Worm (Caenorhabditis elegans) whole organism, early embryonic: Measurements from ENCODE around the gene cutl-11.

Experiments used
- B0310.2 ChIP-seq: sonication (generic microtip); optimal IDR thresholded peaks from 2 replicates; lab custom pipeline; 2016; ENCODE audit warnings: mild to moderate bottlenecking, missing genetic modification characterization, missing compliant biosample characterization
- F13C5.2 ChIP-seq: sonication (generic microtip); optimal IDR thresholded peaks from 2 replicates; lab custom pipeline; 2017; ENCODE audit warnings: mild to moderate bottlenecking, missing genetic modification characterization, inconsistent platforms, missing compliant biosample characterization
- aly-1 ChIP-seq: sonication (generic microtip); optimal IDR thresholded peaks from 2 replicates; lab custom pipeline; 2016; ENCODE audit warnings: missing genetic modification characterization, missing compliant biosample characterization
- ama-1 ChIP-seq: fragments of 150-350 bp; optimal IDR thresholded peaks from 2 replicates; lab custom pipeline; 2014
- ceh-13 ChIP-seq: fragments of 200-800 bp; sonication (Bioruptor generic); optimal IDR thresholded peaks from 2 replicates; lab custom pipeline; 2018; ENCODE audit warnings: mild to moderate bottlenecking, missing genetic modification characterization, missing compliant biosample characterization
- ceh-36 ChIP-seq: sonication (generic microtip); optimal IDR thresholded peaks from 2 replicates; lab custom pipeline; 2016; ENCODE audit warnings: missing genetic modification characterization, inconsistent platforms, missing compliant biosample characterization
- ets-7 ChIP-seq: sonication (generic microtip); optimal IDR thresholded peaks from 2 replicates; lab custom pipeline; 2016; ENCODE audit warnings: missing genotype, missing genetic modification characterization, missing compliant biosample characterization
- flt-1 ChIP-seq: fragments of 200-800 bp; sonication (Bioruptor generic); IDR thresholded peaks from 2 replicates; pipeline ENCODE4 v1.3.6; 2022; ENCODE audit warnings: missing genetic modification characterization, missing compliant biosample characterization
- hmbx-1 ChIP-seq: sonication (generic microtip); optimal IDR thresholded peaks from 2 replicates; lab custom pipeline; 2016; ENCODE audit warnings: mild to moderate bottlenecking, missing genetic modification characterization, missing compliant biosample characterization
- hmg-4 ChIP-seq: fragments of 200-800 bp; sonication (Bioruptor generic); optimal IDR thresholded peaks from 2 replicates; lab custom pipeline; 2018; ENCODE audit warnings: mild to moderate bottlenecking, missing genetic modification characterization, missing compliant biosample characterization
- hnd-1 ChIP-seq: sonication (generic microtip); optimal IDR thresholded peaks from 2 replicates; lab custom pipeline; 2016; ENCODE audit warnings: missing genetic modification characterization, missing compliant biosample characterization
- pes-1 ChIP-seq: fragments of 200-800 bp; sonication (Bioruptor generic); IDR thresholded peaks from 2 replicates; pipeline ENCODE4 v1.3.6; 2022; ENCODE audit warnings: missing genetic modification reagents, missing genetic modification characterization, missing compliant biosample characterization
- scrt-1 ChIP-seq: fragments of 200-800 bp; sonication (Bioruptor generic); IDR thresholded peaks from 2 replicates; pipeline ENCODE4 v1.3.6; 2022; ENCODE audit warnings: missing genetic modification characterization, missing compliant biosample characterization
- sea-1 ChIP-seq: fragments of 200-800 bp; sonication (Bioruptor generic); conservative IDR thresholded peaks from 2 replicates; pipeline ENCODE4 v1.3.6; 2022; ENCODE audit warnings: missing genetic modification characterization, missing compliant biosample characterization
- tbx-11 ChIP-seq: fragments of 200-800 bp; sonication (Bioruptor generic); IDR thresholded peaks from 2 replicates; pipeline ENCODE4 v1.3.6; 2022; ENCODE audit warnings: missing genetic modification characterization, missing compliant biosample characterization
- tbx-37 ChIP-seq: fragments of 200-800 bp; sonication (Bioruptor generic); conservative IDR thresholded peaks from 2 replicates; pipeline ENCODE4 v1.3.6; 2022; ENCODE audit warnings: missing genetic modification reagents, missing genetic modification characterization, missing compliant biosample characterization
- tra-4 ChIP-seq: sonication (generic microtip); optimal IDR thresholded peaks from 2 replicates; lab custom pipeline; 2017; ENCODE audit warnings: missing genetic modification characterization, missing compliant biosample characterization

The cutl-11 gene

DNA sequence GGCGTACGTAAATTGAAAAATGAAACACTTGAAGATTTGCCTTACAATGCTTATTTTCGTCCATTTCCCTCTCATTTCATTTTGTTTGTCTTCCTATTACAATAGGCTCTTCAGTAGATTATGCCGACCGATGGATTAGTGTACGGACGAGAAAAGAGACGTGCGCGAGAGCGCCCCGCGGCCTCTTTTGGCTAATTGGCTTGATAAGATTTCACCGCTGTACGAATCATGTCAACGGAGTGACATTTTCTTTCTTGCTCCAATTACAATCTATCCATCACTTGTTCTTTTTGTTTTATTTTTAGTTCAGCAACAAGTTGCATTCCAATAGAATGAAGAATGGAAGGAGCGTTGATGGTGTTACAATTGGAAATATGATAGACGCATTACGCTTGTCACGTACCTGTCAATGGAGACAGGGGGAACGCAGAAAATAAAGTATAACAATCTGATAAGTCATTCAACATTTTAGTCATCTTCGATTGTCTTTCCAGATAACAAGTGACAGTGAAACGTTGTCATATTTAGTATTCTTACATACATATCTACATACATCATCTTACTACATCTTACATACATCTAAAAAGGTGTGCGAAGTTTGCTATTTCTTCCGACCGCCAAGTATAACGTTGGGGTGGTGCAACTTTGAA lies 42.4 kb downstream of the cutl-11 start:
- TF ChIP-seq sea-1 (GFP tag; lab: Robert Waterston, UW) (no peak), tbx-11 (GFP tag; lab: Robert Waterston, UW) (no peak), B0310.2 (tag; lab: Kevin White, UChicago) (no peak), ceh-13 (GFP tag; lab: Kevin White, UChicago) (no peak), ets-7 (tag; lab: Kevin White, UChicago) (no peak), hmg-4 (GFP tag; lab: Kevin White, UChicago) (no peak), flt-1 (GFP tag; lab: Robert Waterston, UW) (no peak), tbx-37 (GFP tag; lab: Robert Waterston, UW) (no peak), aly-1 (tag; lab: Kevin White, UChicago) (no peak), pes-1 (GFP tag; lab: Robert Waterston, UW) (no peak), hmbx-1 (no peak), scrt-1 (GFP tag; lab: Robert Waterston, UW) (no peak), ceh-36 (tag; lab: Kevin White, UChicago) (no peak), F13C5.2 (tag; lab: Kevin White, UChicago) (no peak), hnd-1 (tag; lab: Kevin White, UChicago) (no peak)

DNA sequence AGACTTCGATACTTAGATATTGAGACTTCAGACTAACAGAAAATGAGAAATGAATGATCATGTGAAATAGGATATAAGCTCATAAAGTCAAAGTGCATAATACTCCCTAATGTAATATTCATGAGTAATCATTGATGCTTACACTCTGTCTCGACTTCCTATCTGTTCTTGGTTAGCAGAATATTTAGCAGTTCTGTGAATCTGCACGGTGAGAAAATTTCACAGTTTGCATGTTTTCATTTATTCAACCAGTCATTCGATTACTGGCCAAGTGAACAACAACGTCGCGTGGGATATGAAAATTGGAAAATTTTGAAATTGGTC lies 43.2 kb downstream of the cutl-11 start:
- no peak for TF ChIP-seq flt-1 (GFP tag; lab: Robert Waterston, UW)
- no peak for TF ChIP-seq hmg-4 (GFP tag; lab: Kevin White, UChicago)
- no peak for TF ChIP-seq hmbx-1
- TF ChIP-seq ceh-13 (GFP tag; lab: Kevin White, UChicago) = no peak

DNA sequence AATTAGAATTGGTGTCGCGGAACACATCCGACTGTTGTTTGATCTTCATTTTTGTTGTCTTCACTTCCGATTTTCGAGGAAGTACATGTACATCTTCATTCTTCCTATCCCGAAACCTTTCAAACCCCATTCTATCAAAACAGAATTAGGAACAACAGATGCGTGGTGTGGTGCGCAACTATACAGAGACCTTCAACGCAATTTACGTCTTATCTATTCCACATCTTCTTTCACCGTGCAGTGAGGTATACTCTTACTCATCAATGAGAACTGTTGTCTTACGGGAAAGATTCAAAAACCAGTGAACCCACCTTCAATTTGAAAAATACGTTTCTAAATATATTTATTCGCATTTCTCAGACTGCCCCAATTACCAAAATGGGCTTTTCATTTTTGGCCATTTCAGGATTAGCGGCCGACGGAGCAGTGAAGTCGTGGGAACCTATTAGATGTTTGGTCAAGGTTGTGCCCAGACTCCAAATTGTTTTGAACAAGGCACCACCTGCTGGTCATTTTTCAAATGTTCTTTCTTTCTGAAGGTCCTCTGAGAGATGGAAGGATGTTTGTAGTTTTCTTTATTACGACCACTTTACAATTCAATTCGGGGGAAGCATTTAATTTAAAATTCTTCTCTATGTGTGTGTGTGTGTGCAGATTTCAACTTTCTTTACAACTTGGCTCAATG lies 43.7 kb downstream of the cutl-11 start:
- no peak for TF ChIP-seq hnd-1 (tag; lab: Kevin White, UChicago)
- no peak for TF ChIP-seq hmbx-1
- TF ChIP-seq hmg-4 (GFP tag; lab: Kevin White, UChicago) = no peak
- TF ChIP-seq scrt-1 (GFP tag; lab: Robert Waterston, UW) = no peak
- TF ChIP-seq pes-1 (GFP tag; lab: Robert Waterston, UW) = no peak
- no peak for TF ChIP-seq sea-1 (GFP tag; lab: Robert Waterston, UW)
- TF ChIP-seq B0310.2 (tag; lab: Kevin White, UChicago) = no peak
- TF ChIP-seq flt-1 (GFP tag; lab: Robert Waterston, UW) = no peak
- no peak for TF ChIP-seq ama-1 (lab: Kevin White, UChicago)
- TF ChIP-seq aly-1 (tag; lab: Kevin White, UChicago) = no peak
- TF ChIP-seq F13C5.2 (tag; lab: Kevin White, UChicago) = no peak
- TF ChIP-seq ceh-13 (GFP tag; lab: Kevin White, UChicago) = no peak
- TF ChIP-seq ets-7 (tag; lab: Kevin White, UChicago) = no peak
- TF ChIP-seq ceh-36 (tag; lab: Kevin White, UChicago) = no peak
- no peak for TF ChIP-seq tra-4 (tag; lab: Kevin White, UChicago)
- no peak for TF ChIP-seq tbx-11 (GFP tag; lab: Robert Waterston, UW)
- no peak for TF ChIP-seq tbx-37 (GFP tag; lab: Robert Waterston, UW)

DNA sequence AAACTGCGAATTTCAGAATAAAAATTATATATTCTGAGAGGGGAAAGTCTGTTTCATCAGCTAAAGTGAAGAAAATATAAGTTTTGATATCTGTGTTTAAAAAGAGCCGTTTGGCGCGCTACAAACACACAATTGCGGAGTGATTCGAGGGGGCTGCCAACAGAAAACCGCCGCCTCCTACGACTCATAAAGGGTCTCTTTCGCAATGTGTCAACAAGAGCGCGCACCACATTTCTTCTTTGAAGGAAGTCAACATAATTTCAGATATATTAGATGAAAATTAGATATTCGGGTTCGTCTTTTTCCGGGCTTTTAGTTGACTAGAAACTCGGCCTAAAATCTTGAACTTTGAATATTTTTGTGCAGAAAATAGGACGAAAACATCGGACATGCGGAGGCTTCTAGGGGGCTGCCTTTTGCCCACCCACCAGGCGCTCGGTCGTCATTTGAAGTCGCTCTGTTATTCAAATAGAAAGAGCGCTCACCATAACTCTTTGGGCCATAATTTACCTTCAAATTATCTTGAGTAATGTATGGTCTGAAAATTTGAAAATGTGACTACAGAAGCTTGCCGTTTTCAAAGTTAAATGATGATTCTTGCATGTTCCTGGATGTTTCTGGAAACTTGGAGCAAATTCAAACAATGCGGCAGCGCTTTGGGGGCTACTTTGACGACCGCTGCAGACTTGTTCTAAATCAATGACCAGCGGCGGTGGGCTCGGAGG lies 44.7 kb downstream of the cutl-11 start:
- TF ChIP-seq hnd-1 (tag; lab: Kevin White, UChicago) (peak; percentile 82), pes-1 (GFP tag; lab: Robert Waterston, UW) (peak; percentile 83), tra-4 (tag; lab: Kevin White, UChicago) (peak; percentile 98), F13C5.2 (tag; lab: Kevin White, UChicago) (peak; percentile 100), ceh-36 (tag; lab: Kevin White, UChicago) (peak; percentile 92), aly-1 (tag; lab: Kevin White, UChicago) (peak; percentile 58), sea-1 (GFP tag; lab: Robert Waterston, UW) (peak; percentile 87), flt-1 (GFP tag; lab: Robert Waterston, UW) (peak; percentile 64), B0310.2 (tag; lab: Kevin White, UChicago) (peak; percentile 98), hmg-4 (GFP tag; lab: Kevin White, UChicago) (peak; percentile 92), ets-7 (tag; lab: Kevin White, UChicago) (peak; percentile 54), hmbx-1 (peak; percentile 95), tbx-37 (GFP tag; lab: Robert Waterston, UW) (no peak), ceh-13 (GFP tag; lab: Kevin White, UChicago) (peak; percentile 63), scrt-1 (GFP tag; lab: Robert Waterston, UW) (peak; percentile 79), tbx-11 (GFP tag; lab: Robert Waterston, UW) (peak; percentile 61; the same call in 1 of the 2 replicates), ama-1 (lab: Kevin White, UChicago) (no peak)

DNA sequence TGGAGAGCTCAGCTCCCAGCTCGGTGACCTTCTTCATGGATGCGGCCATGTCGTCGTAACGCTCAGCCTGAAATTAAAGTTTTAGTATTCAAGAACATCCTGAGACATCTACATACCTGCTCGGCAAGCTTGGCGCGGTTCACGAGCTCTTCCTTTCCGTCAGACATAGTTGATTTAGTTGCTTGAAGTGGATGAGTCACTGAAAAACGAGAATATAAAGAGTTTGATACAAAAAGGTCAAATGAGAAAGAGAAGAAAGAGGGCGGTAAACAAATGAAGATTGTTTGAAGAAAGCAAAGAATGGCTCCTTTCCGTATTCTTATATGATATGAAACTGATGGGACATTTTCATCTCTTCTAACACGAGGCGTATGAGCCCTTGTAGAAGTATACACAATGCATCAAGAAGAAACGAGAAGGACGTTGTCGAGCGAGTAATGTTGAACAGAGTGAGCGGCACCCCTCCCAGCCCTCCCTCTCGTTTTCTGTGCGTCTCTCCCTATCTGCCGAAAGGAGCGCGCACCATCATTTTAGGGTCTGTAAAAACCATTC lies 45.4 kb downstream of the cutl-11 start, which contains the start of gene ftt-2:
ftt-2 (minus strand) TSS at position 206 of the 552 bp plus-strand sequence.
- TF ChIP-seq tbx-11 (GFP tag; lab: Robert Waterston, UW) (no peak), ceh-36 (tag; lab: Kevin White, UChicago) (no peak), ama-1 (lab: Kevin White, UChicago) (no peak), F13C5.2 (tag; lab: Kevin White, UChicago) (no peak), sea-1 (GFP tag; lab: Robert Waterston, UW) (no peak), aly-1 (tag; lab: Kevin White, UChicago) (no peak), hnd-1 (tag; lab: Kevin White, UChicago) (no peak), pes-1 (GFP tag; lab: Robert Waterston, UW) (no peak), ceh-13 (GFP tag; lab: Kevin White, UChicago) (no peak), ets-7 (tag; lab: Kevin White, UChicago) (no peak), B0310.2 (tag; lab: Kevin White, UChicago) (no peak), tra-4 (tag; lab: Kevin White, UChicago) (no peak), hmg-4 (GFP tag; lab: Kevin White, UChicago) (no peak)
